Worm (Caenorhabditis elegans) whole organism, midembryonic: ENCODE data around the gene irk-2.

Experiments used
- T22C8.4 ChIP-seq: fragments of 200-800 bp; sonication (Bioruptor generic); IDR thresholded peaks from 2 replicates; pipeline ENCODE4 v1.3.6; 2022; ENCODE audit warnings: missing genetic modification characterization, missing compliant biosample characterization
- cog-1 ChIP-seq: sonication (generic microtip); optimal IDR thresholded peaks from 2 replicates; lab custom pipeline; 2016; ENCODE audit warnings: missing genetic modification characterization, missing compliant biosample characterization
- flt-1 ChIP-seq: fragments of 200-800 bp; sonication (Bioruptor generic); IDR thresholded peaks from 2 replicates; pipeline ENCODE4 v1.3.6; 2022; ENCODE audit warnings: missing genetic modification characterization, missing compliant biosample characterization
- klf-2 ChIP-seq: fragments of 200-800 bp; sonication (Bioruptor generic); conservative IDR thresholded peaks from 2 replicates; pipeline ENCODE4 v1.3.6; 2022; ENCODE audit warnings: missing genetic modification reagents, missing genetic modification characterization, missing compliant biosample characterization
- med-1 ChIP-seq: sonication (generic microtip); optimal IDR thresholded peaks from 2 replicates; lab custom pipeline; 2017; ENCODE audit warnings: missing genetic modification characterization, mild to moderate bottlenecking, missing compliant biosample characterization, antibody characterized with exemption, missing genetic modification reagents; ENCODE audit not compliant: insufficient read depth
- ref-1 ChIP-seq: fragments of 200-800 bp; sonication (Bioruptor generic); conservative IDR thresholded peaks from 2 replicates; pipeline ENCODE4 v1.3.6; 2022; ENCODE audit warnings: missing genetic modification reagents, missing genetic modification characterization, missing compliant biosample characterization
- tab-1 ChIP-seq: fragments of 200-800 bp; sonication (Bioruptor generic); IDR thresholded peaks from 2 replicates; pipeline ENCODE4 v1.3.6; 2022; ENCODE audit warnings: missing genetic modification characterization, missing compliant biosample characterization
- ztf-23 ChIP-seq: fragments of 200-800 bp; sonication (Bioruptor generic); IDR thresholded peaks from 2 replicates; pipeline ENCODE4 v1.3.6; 2022; ENCODE audit warnings: missing genetic modification reagents, missing genetic modification characterization, missing compliant biosample characterization
- ztf-29 ChIP-seq: fragments of 200-800 bp; sonication (Bioruptor generic); IDR thresholded peaks from 2 replicates; pipeline ENCODE4 v1.3.6; 2022; ENCODE audit warnings: missing genetic modification reagents, missing genetic modification characterization, missing compliant biosample characterization

irk-2 gene

DNA sequence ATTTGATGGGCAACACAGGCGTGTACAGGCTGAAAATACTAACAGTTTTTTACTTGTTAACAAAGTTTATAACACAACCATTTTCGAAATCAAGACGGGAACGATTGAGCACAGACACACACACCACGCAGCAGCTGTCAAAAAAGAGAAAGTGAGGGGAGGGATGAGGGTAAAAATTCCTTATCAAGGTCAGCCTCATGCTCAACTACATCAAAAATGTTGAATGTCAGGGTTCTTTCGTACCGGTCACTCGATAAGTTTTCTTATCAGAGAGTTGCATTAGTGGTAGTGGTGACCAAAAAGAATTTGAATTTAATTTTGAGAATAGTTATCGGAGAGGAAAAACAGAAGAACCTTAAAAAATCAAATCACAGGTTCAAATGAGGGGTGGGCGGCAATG is 43.7 kb downstream of the irk-2 start, which contains the start of gene T19D7.6:
Gene T19D7.6 (minus strand): TSS at position 198 of the 400 bp plus-strand sequence.
- TF ChIP-seq ref-1 (GFP tag; lab: Robert Waterston, UW) (no peak), klf-2 (no peak), tab-1 (no peak), ztf-23 (GFP tag; lab: Robert Waterston, UW) (no peak)

DNA sequence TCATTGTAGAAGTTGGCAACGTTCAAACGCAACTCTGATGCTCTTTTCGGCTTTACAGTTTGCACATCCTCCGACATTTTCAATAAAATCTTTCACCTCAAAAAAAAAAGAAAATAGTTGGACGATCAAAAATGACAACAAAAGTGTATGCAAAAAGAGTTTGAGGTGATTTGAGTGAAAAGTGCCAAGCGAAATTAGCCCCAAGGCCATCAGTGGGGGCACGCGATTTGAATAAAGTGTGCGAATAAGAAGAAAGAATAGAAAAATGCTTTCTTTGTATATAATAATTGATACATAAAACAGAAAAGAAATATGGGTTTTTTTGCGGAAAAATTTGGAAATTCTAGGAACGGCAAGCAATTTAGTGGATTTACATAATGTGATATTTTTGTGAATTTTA is 48.2 kb downstream of the irk-2 start, which contains the start of gene T19D7.5:
Gene T19D7.5 (minus strand): TSS at position 101 of the 400 bp plus-strand sequence.
- no peak for TF ChIP-seq klf-2
- TF ChIP-seq cog-1: no peak
- TF ChIP-seq ztf-23 (GFP tag; lab: Robert Waterston, UW): no peak
- TF ChIP-seq tab-1: no peak
- TF ChIP-seq T22C8.4 (GFP tag; lab: Robert Waterston, UW): no peak
- TF ChIP-seq med-1 (GFP tag; lab: Kevin White, UChicago): no peak
- no peak for TF ChIP-seq ztf-29 (GFP tag; lab: Robert Waterston, UW)
- TF ChIP-seq ref-1 (GFP tag; lab: Robert Waterston, UW): no peak
- TF ChIP-seq flt-1 (GFP tag; lab: Robert Waterston, UW): no peak

DNA sequence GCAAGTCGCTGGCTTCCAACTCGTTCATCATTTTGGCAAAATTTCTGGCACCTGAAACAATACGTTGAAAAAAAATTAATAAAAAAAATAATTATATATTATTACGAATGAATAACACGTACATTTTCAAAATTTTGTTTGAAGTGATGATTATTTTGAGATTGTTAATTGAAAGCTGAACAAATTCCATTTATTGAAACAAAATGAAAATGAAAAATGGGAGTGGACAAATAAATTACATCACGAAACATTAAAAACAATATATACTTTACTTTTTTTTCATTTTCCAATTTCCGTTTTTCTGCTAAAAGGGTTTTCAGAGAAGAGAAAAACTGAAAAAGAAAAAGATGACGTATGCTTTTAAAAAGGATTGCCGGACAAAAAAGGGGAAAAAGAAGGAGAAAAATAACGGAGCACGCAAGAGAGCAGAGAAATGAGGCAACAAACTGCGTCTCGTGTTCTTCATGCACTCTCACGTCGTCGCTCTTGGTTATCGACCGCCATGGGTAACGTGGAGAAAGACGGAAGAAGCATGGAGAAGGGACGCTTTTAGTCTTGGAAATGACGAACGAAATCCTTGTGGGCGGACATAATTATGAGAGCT is 52.5 kb downstream of the irk-2 start, which contains the start of gene rund-1:
Gene rund-1 (minus strand): TSS at position 51 of the 604 bp plus-strand sequence.
- TF ChIP-seq flt-1 (GFP tag; lab: Robert Waterston, UW): no peak
- no peak for TF ChIP-seq klf-2
- TF ChIP-seq tab-1: no peak
- TF ChIP-seq ztf-29 (GFP tag; lab: Robert Waterston, UW): no peak
- TF ChIP-seq T22C8.4 (GFP tag; lab: Robert Waterston, UW): no peak

DNA sequence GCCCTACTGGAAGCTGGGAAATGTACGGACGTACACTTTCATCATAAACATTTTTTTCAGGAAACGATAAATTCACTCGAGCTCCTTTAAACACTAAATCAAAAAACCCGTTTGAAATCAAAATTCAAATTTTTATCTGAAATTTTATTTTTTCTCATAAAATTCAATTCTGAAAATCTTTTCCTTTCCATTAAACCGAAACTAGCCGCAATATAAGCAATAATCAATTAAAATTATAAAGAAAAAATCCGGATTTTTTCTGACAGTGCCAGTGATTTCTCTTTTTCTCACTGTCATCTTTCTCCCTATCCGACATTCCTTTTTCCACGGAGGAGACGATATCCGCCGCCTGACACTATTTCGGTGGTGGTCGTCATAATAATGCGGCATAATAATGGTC is 58.4 kb downstream of the irk-2 start, which contains the start of gene lpr-7:
Gene lpr-7 (plus strand): TSS at position 301 of the 400 bp plus-strand sequence.
- TF ChIP-seq med-1 (GFP tag; lab: Kevin White, UChicago): no peak
- TF ChIP-seq ref-1 (GFP tag; lab: Robert Waterston, UW): no peak
- TF ChIP-seq flt-1 (GFP tag; lab: Robert Waterston, UW): no peak
- TF ChIP-seq T22C8.4 (GFP tag; lab: Robert Waterston, UW): no peak
- no peak for TF ChIP-seq ztf-23 (GFP tag; lab: Robert Waterston, UW)
- no peak for TF ChIP-seq ztf-29 (GFP tag; lab: Robert Waterston, UW)
- no peak for TF ChIP-seq klf-2

DNA sequence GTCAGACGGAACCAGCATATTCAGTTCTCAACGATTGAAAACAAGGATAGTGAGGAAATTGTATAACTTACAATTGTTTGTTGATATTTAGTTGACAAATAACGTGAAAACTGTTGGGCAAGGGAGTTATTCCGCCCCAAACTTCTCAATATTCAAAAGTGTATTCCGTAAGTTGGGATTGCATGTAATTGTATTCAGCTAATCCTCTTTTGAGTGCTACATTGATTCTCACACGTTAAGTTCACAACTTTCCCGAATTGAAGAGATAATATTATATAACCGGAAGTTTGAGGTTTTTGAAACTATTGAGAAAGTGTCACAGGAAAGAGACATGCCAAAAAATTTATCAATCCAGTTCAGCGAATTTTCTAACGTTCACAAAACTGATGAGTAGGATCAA is 59.5 kb downstream of the irk-2 start, which contains the start of gene ifc-2:
Gene ifc-2 (minus strand): TSS at position 101 of the 400 bp plus-strand sequence.
- no peak for TF ChIP-seq ref-1 (GFP tag; lab: Robert Waterston, UW)
- TF ChIP-seq flt-1 (GFP tag; lab: Robert Waterston, UW): no peak
- TF ChIP-seq tab-1: no peak
